Fruit fly (Drosophila melanogaster) whole organism, pupa: Measurements from ENCODE around the gene Rel.

Source experiments
- CG14655 ChIP-seq: fragments of 200-800 bp; sonication (Bioruptor generic); optimal IDR thresholded peaks from 3 replicates; lab custom pipeline; 2017; ENCODE audit warnings: mild to moderate bottlenecking, missing biosample characterization, missing genetic modification reagents, missing genetic modification characterization
- CG17806 ChIP-seq: fragments of 200-800 bp; sonication (Bioruptor generic); optimal IDR thresholded peaks from 2 replicates; lab custom pipeline; 2018; ENCODE audit warnings: missing biosample characterization, mild to moderate bottlenecking, missing genetic modification characterization, moderate library complexity
- rn ChIP-seq: fragments of 200-800 bp; sonication (Bioruptor generic); IDR thresholded peaks from 2 replicates; pipeline ENCODE4 v1.3.6; 2022; ENCODE audit warnings: missing biosample characterization, missing genetic modification characterization

DNA sequence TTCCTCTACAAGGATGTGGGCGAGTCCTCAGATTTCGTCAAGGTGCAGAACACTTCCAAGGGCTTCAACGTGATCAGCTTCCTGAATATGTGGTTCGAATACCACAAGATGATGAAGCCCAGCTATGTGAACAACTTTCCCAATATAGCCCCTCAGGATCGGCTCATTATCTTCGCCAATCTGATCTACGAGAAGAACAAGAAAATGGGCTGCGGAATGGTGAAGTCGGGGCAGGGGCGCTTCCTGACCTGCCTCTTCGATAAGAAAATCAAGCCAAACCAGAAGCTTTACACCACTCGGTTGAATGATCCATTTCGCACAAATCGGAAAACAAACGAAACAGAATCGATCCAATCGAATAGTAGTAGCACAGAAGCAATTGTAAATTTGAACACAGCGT is 49.5 kb downstream of the Rel start:
- TF ChIP-seq CG14655 (GFP tag; lab: Kevin White, UChicago) (no peak), rn (no peak), CG17806 (tag; lab: Kevin White, UChicago) (no peak)
